Fruit fly (Drosophila melanogaster): Measurements from ENCODE around the gene CG18666.

CG18666 gene

DNA sequence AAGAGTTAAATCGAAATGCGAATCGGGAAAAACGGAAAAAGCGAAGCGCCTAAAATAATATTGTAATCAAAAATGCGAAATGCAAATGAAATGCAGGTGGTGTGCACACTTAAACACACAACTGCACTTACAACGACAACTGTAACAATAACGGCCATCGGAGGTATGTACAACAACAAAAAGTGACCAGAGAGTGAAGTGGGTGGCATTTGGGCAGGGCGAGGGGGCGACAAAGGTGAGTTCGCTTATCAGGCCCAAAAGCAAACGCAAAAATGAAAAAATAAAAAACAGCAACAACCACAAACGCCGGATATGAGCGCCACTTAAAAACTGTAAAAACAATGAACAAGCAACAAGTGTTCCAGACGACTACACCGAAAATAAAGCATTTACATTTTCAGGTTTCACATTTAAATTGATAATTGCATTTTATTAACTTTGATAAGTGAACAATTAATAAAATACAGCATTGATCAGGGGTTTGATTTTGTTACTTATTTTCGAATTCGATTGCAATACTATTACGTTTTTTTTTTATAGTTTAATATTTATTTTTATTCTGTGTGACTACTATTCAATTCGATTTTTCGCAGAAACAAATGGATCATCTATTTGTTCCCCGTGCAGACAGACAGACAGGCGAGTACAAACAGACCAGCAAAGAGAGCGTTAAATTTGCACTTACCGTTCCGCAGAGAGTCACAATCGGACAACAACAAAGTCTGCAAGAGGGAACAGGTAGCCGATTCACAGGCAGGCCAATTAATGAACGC lies 30.7 kb downstream of the CG18666 start (continued):
- TF ChIP-seq ham (GFP tag; IDR thresholded peaks at IDR 0.05) (no peak), tap (tag; optimal IDR thresholded peaks at IDR 0.05) (no peak), kah (GFP tag; optimal IDR thresholded peaks at IDR 0.05) (peak; percentile 2), CG2678 (tag; optimal IDR thresholded peaks at IDR 0.05) (peak; percentile 69), Nf-YB (GFP tag; optimal IDR thresholded peaks at IDR 0.05) (no peak), Bgb (GFP tag; IDR thresholded peaks at IDR 0.05; ENCODE audit: partially characterized antibody) (no peak), HLH4C (GFP tag; IDR thresholded peaks at IDR 0.05; ENCODE audit: partially characterized antibody) (no peak), CG34224 (GFP tag; IDR thresholded peaks at IDR 0.05; ENCODE audit: partially characterized antibody) (no peak), ttk (GFP tag; IDR thresholded peaks at IDR 0.05) (no peak), Camta (GFP tag; optimal IDR thresholded peaks at IDR 0.05) (no peak), CG16815 (GFP tag; optimal IDR thresholded peaks at IDR 0.05) (peak; percentile 1), slp2 (GFP tag; optimal IDR thresholded peaks at IDR 0.05) (no peak), CG12659 (GFP tag; optimal IDR thresholded peaks at IDR 0.05) (peak; percentile 21), trh (GFP tag; optimal IDR thresholded peaks at IDR 0.05) (no peak), rib (GFP tag; IDR thresholded peaks at IDR 0.05) (0 out of 2 replicates have a peak, but pooled peaks have one; percentile 34), chif (GFP tag; optimal IDR thresholded peaks at IDR 0.05) (no peak), CG8089 (GFP tag; optimal IDR thresholded peaks at IDR 0.05) (no peak), caup (GFP tag; optimal IDR thresholded peaks at IDR 0.05; ENCODE audit: severe bottlenecking) (peak; percentile 47), tin (GFP tag; optimal IDR thresholded peaks at IDR 0.05) (no peak), pfk (GFP tag; optimal IDR thresholded peaks at IDR 0.05) (no peak), CG3847 (GFP tag; IDR thresholded peaks at IDR 0.05) (peak; percentile 42), ERR (GFP tag; optimal IDR thresholded peaks at IDR 0.05) (no peak), shn (GFP tag; optimal IDR thresholded peaks at IDR 0.05) (no peak), CG4854 (GFP tag; optimal IDR thresholded peaks at IDR 0.05) (no peak), mam (GFP tag; optimal IDR thresholded peaks at IDR 0.05) (peak; percentile 8), cato (GFP tag; optimal IDR thresholded peaks at IDR 0.05; ENCODE audit: borderline replicate concordance) (no peak), CG2712 (tag; optimal IDR thresholded peaks at IDR 0.05) (peak; percentile 25), phol (tag; optimal IDR thresholded peaks at IDR 0.05) (peak; percentile 9), inv (GFP tag; IDR thresholded peaks at IDR 0.05; ENCODE audit: partially characterized antibody) (no peak), CG4328 (GFP tag; optimal IDR thresholded peaks at IDR 0.05) (no peak), pan (optimal IDR thresholded peaks at IDR 0.05) (no peak), pan (GFP tag; optimal IDR thresholded peaks at IDR 0.05 in 1 of 2, IDR thresholded peaks at IDR 0.05 in 1 of 2) (peak in 1 of 2 experiments; percentile 48), emc (GFP tag; optimal IDR thresholded peaks at IDR 0.05) (no peak), Lpt (GFP tag; optimal IDR thresholded peaks at IDR 0.05) (no peak), CG17359 (tag; optimal IDR thresholded peaks at IDR 0.05) (no peak), vvl (GFP tag; IDR thresholded peaks at IDR 0.05) (no peak; the same call in 1 of the 2 replicates), CG12155 (GFP tag; optimal IDR thresholded peaks at IDR 0.05) (peak; percentile 12), tup (GFP tag; optimal IDR thresholded peaks at IDR 0.05) (no peak), ranshi (GFP tag; IDR thresholded peaks at IDR 0.05) (no peak), CG13424 (tag; optimal IDR thresholded peaks at IDR 0.05) (peak; percentile 5), CG13894 (tag; optimal IDR thresholded peaks at IDR 0.05) (peak; percentile 3), CG31365 (tag; optimal IDR thresholded peaks at IDR 0.05) (no peak), CG2889 (GFP tag; IDR thresholded peaks at IDR 0.05) (no peak), H2.0 (GFP tag; IDR thresholded peaks at IDR 0.05) (0 out of 2 replicates have a peak, but pooled peaks have one; percentile 4), CG15601 (tag; optimal IDR thresholded peaks at IDR 0.05) (no peak), CG7556 (GFP tag; optimal IDR thresholded peaks at IDR 0.05) (peak; percentile 5), sima (GFP tag; optimal IDR thresholded peaks at IDR 0.05) (no peak), CG11247 (GFP tag; IDR thresholded peaks at IDR 0.05) (no peak; the same call in 1 of the 2 replicates), CG15269 (tag; optimal IDR thresholded peaks at IDR 0.05) (peak; percentile 43)

All from whole organism, embryonic.